Worm (Caenorhabditis elegans): Measurements from ENCODE around the gene C17B7.5.

The C17B7.5 gene

DNA sequence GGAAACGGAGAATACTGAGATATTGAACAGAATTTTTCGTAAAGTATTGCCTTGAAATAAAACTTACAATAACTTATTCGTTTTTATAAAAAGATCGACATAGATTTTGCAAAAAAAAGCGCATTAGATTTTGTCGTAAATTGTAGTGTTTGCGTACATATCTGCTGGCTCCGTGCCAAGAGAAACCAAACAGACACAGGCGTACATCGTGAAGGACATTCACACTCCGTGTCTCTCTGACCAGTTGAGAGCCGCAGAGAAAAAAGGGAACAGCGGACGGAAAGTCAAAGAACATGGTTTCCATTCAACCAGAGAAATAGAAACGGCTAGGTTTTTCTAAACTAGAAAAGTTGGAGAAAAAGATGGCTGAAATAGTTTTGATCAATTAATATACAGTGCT, 18.1 kb upstream of the C17B7.5 start, which contains the start of gene arrd-19 (continued):
- no peak for TF ChIP-seq R02D3.7 (tag; optimal IDR thresholded peaks at IDR 0.05)
- TF ChIP-seq spr-3 (GFP tag; optimal IDR thresholded peaks at IDR 0.05) = no peak
- TF ChIP-seq lin-13 (GFP tag; optimal IDR thresholded peaks at IDR 0.05) = no peak
- TF ChIP-seq ZK337.2 (GFP tag; IDR thresholded peaks at IDR 0.05) = no peak
- TF ChIP-seq ces-1 (GFP tag; optimal IDR thresholded peaks at IDR 0.05) = no peak
- peak; percentile 66 for TF ChIP-seq dpl-1 (GFP tag; optimal IDR thresholded peaks at IDR 0.05)
- peak; percentile 41 for TF ChIP-seq F37D6.2 (tag; optimal IDR thresholded peaks at IDR 0.05)
- no peak for TF ChIP-seq nhr-237 (tag; optimal IDR thresholded peaks at IDR 0.05)
- TF ChIP-seq F26F4.8 (GFP tag; conservative IDR thresholded peaks at IDR 0.05) = no peak
- no peak for TF ChIP-seq nhr-102 (tag; optimal IDR thresholded peaks at IDR 0.05)
- peak; percentile 56 for TF ChIP-seq rbr-2 (tag; optimal IDR thresholded peaks at IDR 0.05)
- peak; percentile 61; the same call in 1 of the 2 replicates for TF ChIP-seq ceh-20 (GFP tag; IDR thresholded peaks at IDR 0.05)
- no peak for TF ChIP-seq tag-97 (GFP tag; IDR thresholded peaks at IDR 0.05)
- TF ChIP-seq zag-1 (tag; optimal IDR thresholded peaks at IDR 0.05) = no peak
- TF ChIP-seq nhr-111 (GFP tag; optimal IDR thresholded peaks at IDR 0.05) = no peak
- no peak for TF ChIP-seq lin-15B (tag; optimal IDR thresholded peaks at IDR 0.05)
- TF ChIP-seq Y48G9A.11 (GFP tag; IDR thresholded peaks at IDR 0.05) = no peak
- no peak for TF ChIP-seq nhr-10 (tag; optimal IDR thresholded peaks at IDR 0.05)
- TF ChIP-seq set-16 (GFP tag; IDR thresholded peaks at IDR 0.05) = no peak
- peak; percentile 58; the same call in 1 of the 2 replicates for TF ChIP-seq lin-29 (GFP tag; IDR thresholded peaks at IDR 0.05)
- TF ChIP-seq daf-8 (GFP tag; IDR thresholded peaks at IDR 0.05) = no peak
- no peak for TF ChIP-seq Y5F2A.4 (GFP tag; optimal IDR thresholded peaks at IDR 0.05)
- no peak for TF ChIP-seq pha-4 (GFP tag; IDR thresholded peaks at IDR 0.05)
- TF ChIP-seq pha-4 (tag; optimal IDR thresholded peaks at IDR 0.05) = peak; percentile 54
- TF ChIP-seq aly-2 (tag; optimal IDR thresholded peaks at IDR 0.05) = no peak
- TF ChIP-seq F44E2.7 (GFP tag; IDR thresholded peaks at IDR 0.05) = no peak
- TF ChIP-seq hlh-11 (tag; optimal IDR thresholded peaks at IDR 0.05) = peak; percentile 93
- no peak for TF ChIP-seq nhr-41 (GFP tag; IDR thresholded peaks at IDR 0.05)
- no peak for TF ChIP-seq dmd-9 (GFP tag; IDR thresholded peaks at IDR 0.05)
- no peak for TF ChIP-seq ceh-44 (GFP tag; IDR thresholded peaks at IDR 0.05)
- peak in 1 of 2 experiments; percentile 64 for TF ChIP-seq hif-1 (tag; optimal IDR thresholded peaks at IDR 0.05)
- TF ChIP-seq sdz-12 (GFP tag; optimal IDR thresholded peaks at IDR 0.05) = no peak
- TF ChIP-seq dmd-8 (GFP tag; IDR thresholded peaks at IDR 0.05) = no peak
- peak; percentile 58 for TF ChIP-seq hlh-30 (tag; optimal IDR thresholded peaks at IDR 0.05; ENCODE audit: insufficient read depth)
- TF ChIP-seq mxl-3 (GFP tag; optimal IDR thresholded peaks at IDR 0.05) = peak; percentile 72
- TF ChIP-seq fkh-10 (GFP tag; optimal IDR thresholded peaks at IDR 0.05) = peak; percentile 72
- TF ChIP-seq dmd-6 (GFP tag; IDR thresholded peaks at IDR 0.05) = peak; percentile 92
- no peak for TF ChIP-seq ztf-7 (tag; optimal IDR thresholded peaks at IDR 0.05)
- TF ChIP-seq D1046.2 (GFP tag; IDR thresholded peaks at IDR 0.05) = no peak
- no peak for TF ChIP-seq zfp-3 (GFP tag; conservative IDR thresholded peaks at IDR 0.05)
- no peak for TF ChIP-seq Y105C5A.15 (GFP tag; IDR thresholded peaks at IDR 0.05)
- TF ChIP-seq unc-62 (GFP tag; optimal IDR thresholded peaks at IDR 0.05 in 1 of 2) = peak in 1 of 2 experiments; percentile 97
- no peak for TF ChIP-seq unc-62 (tag; optimal IDR thresholded peaks at IDR 0.05)
- no peak for TF ChIP-seq tra-1 (GFP tag; IDR thresholded peaks at IDR 0.05)
- TF ChIP-seq dve-1 (tag; optimal IDR thresholded peaks at IDR 0.05; ENCODE audit: insufficient read depth) = peak; percentile 89
- peak; percentile 90 for TF ChIP-seq nhr-48 (tag; optimal IDR thresholded peaks at IDR 0.05)
- TF ChIP-seq ceh-82 (tag; optimal IDR thresholded peaks at IDR 0.05) = no peak
- TF ChIP-seq lsy-2 (tag; optimal IDR thresholded peaks at IDR 0.05) = peak; percentile 26 to 79
- TF ChIP-seq attf-4 (tag; optimal IDR thresholded peaks at IDR 0.05) = no peak
- peak in 1 of 2 experiments; percentile 85 for TF ChIP-seq mdl-1 (tag; optimal IDR thresholded peaks at IDR 0.05)
- no peak for TF ChIP-seq daf-12 (tag; optimal IDR thresholded peaks at IDR 0.05)
- no peak for TF ChIP-seq nhr-76 (tag; optimal IDR thresholded peaks at IDR 0.05)
- TF ChIP-seq madf-5 (GFP tag; IDR thresholded peaks at IDR 0.05) = no peak
